Fruit fly (Drosophila melanogaster) whole organism, embryonic: Measurements from ENCODE around the gene CG43229.
A peak's percentile ranks its signal among the peaks of the same experiment; 100 is the strongest.

ENCODE experiments used
- Atf3 ChIP-seq: fragments of 200-800 bp; sonication (Bioruptor generic); optimal IDR thresholded peaks from 3 replicates; lab custom pipeline; 2016; ENCODE audit warnings: missing biosample characterization, missing genetic modification characterization
- CG10209 ChIP-seq: fragments of 200-800 bp; sonication (Bioruptor generic); optimal IDR thresholded peaks from 3 replicates; lab custom pipeline; 2017; ENCODE audit warnings: missing biosample characterization, mild to moderate bottlenecking, missing genetic modification characterization, missing genetic modification reagents
- CG1024 ChIP-seq: fragments of 200-800 bp; sonication (Bioruptor generic); IDR thresholded peaks from 2 replicates; pipeline ENCODE4 v1.3.6; 2022; ENCODE audit warnings: missing biosample characterization, missing genetic modification characterization
- CG10267 ChIP-seq: fragments of 200-800 bp; sonication (Bioruptor generic); optimal IDR thresholded peaks from 2 replicates; lab custom pipeline; 2018; ENCODE audit warnings: missing biosample characterization, mild to moderate bottlenecking, missing genetic modification characterization, moderate library complexity
- CG10543 ChIP-seq: fragments of 200-800 bp; sonication (Bioruptor generic); optimal IDR thresholded peaks from 3 replicates; lab custom pipeline; 2017; ENCODE audit warnings: missing biosample characterization, mild to moderate bottlenecking, missing genetic modification characterization, moderate library complexity
- CG10654 ChIP-seq: fragments of 200-800 bp; sonication (Bioruptor generic); optimal IDR thresholded peaks from 2 replicates; lab custom pipeline; 2016; ENCODE audit warnings: missing biosample characterization, missing genetic modification characterization
- CG12769 ChIP-seq: fragments of 200-800 bp; sonication (Bioruptor generic); optimal IDR thresholded peaks from 2 replicates; lab custom pipeline; 2019; ENCODE audit warnings: missing biosample characterization, mild to moderate bottlenecking, missing genetic modification characterization, moderate library complexity
- CG13123 ChIP-seq: fragments of 200-800 bp; sonication (Bioruptor generic); optimal IDR thresholded peaks from 2 replicates; lab custom pipeline; 2016; ENCODE audit warnings: missing biosample characterization, missing genetic modification characterization
- CG14050 ChIP-seq: fragments of 200-800 bp; sonication (Bioruptor generic); IDR thresholded peaks from 3 replicates; pipeline ENCODE4 v1.3.6; 2022; ENCODE audit warnings: missing biosample characterization, missing genetic modification characterization
- CG14441 ChIP-seq: fragments of 200-800 bp; sonication (Bioruptor generic); IDR thresholded peaks from 2 replicates; pipeline ENCODE4 v1.3.6; 2022; ENCODE audit warnings: missing biosample characterization, missing genetic modification characterization
- CG15479 ChIP-seq: fragments of 200-800 bp; sonication (Bioruptor generic); optimal IDR thresholded peaks from 3 replicates; lab custom pipeline; 2019; ENCODE audit warnings: missing biosample characterization, mild to moderate bottlenecking, missing genetic modification characterization, moderate library complexity
- CG16863 ChIP-seq: fragments of 200-800 bp; sonication (Bioruptor generic); optimal IDR thresholded peaks from 3 replicates; lab custom pipeline; 2016; ENCODE audit warnings: missing biosample characterization, missing genetic modification characterization
- CG17829 ChIP-seq: fragments of 200-800 bp; optimal IDR thresholded peaks from 2 replicates; lab custom pipeline; 2019; ENCODE audit warnings: missing biosample characterization, mild to moderate bottlenecking, missing genetic modification characterization, moderate library complexity
- CG18262 ChIP-seq: fragments of 200-800 bp; optimal IDR thresholded peaks from 3 replicates; lab custom pipeline; 2019; ENCODE audit warnings: missing biosample characterization, mild to moderate bottlenecking, missing genetic modification characterization, moderate library complexity
- CG2116 ChIP-seq: fragments of 200-800 bp; sonication (Bioruptor generic); optimal IDR thresholded peaks from 3 replicates; lab custom pipeline; 2018; ENCODE audit warnings: missing biosample characterization, mild to moderate bottlenecking, missing genetic modification characterization
- CG3281 ChIP-seq: fragments of 200-800 bp; sonication (Bioruptor generic); optimal IDR thresholded peaks from 3 replicates; lab custom pipeline; 2017; ENCODE audit warnings: missing biosample characterization, mild to moderate bottlenecking, missing genetic modification characterization
- CG3407 ChIP-seq: fragments of 200-800 bp; sonication (Bioruptor generic); optimal IDR thresholded peaks from 2 replicates; lab custom pipeline; 2018; ENCODE audit warnings: missing biosample characterization, mild to moderate bottlenecking, missing genetic modification characterization
- CG4854 ChIP-seq: fragments of 200-800 bp; sonication (Bioruptor generic); optimal IDR thresholded peaks from 2 replicates; lab custom pipeline; 2016; ENCODE audit warnings: missing biosample characterization, missing genetic modification characterization, inconsistent platforms
- CG7556 ChIP-seq: fragments of 200-800 bp; sonication (Bioruptor generic); optimal IDR thresholded peaks from 2 replicates; lab custom pipeline; 2017; ENCODE audit warnings: missing biosample characterization, mild to moderate bottlenecking, missing genetic modification characterization
- CG8388 ChIP-seq: fragments of 200-800 bp; sonication (Bioruptor generic); optimal IDR thresholded peaks from 2 replicates; lab custom pipeline; 2019; ENCODE audit warnings: missing biosample characterization, mild to moderate bottlenecking, missing genetic modification characterization, moderate library complexity
- Dbx ChIP-seq: fragments of 200-800 bp; sonication (Bioruptor generic); IDR thresholded peaks from 3 replicates; pipeline ENCODE4 v1.3.6; 2022; ENCODE audit warnings: missing biosample characterization, missing genetic modification characterization
- Deaf1 ChIP-seq: fragments of 200-800 bp; optimal IDR thresholded peaks from 3 replicates; lab custom pipeline; 2019; ENCODE audit warnings: missing biosample characterization, mild to moderate bottlenecking, missing genetic modification characterization, moderate library complexity
- Gsc ChIP-seq: fragments of 200-800 bp; sonication (Bioruptor generic); IDR thresholded peaks from 2 replicates; pipeline ENCODE4 v1.3.6; 2022; ENCODE audit warnings: missing biosample characterization, missing genetic modification characterization
- Gug ChIP-seq: fragments of 200-800 bp; sonication (Bioruptor generic); IDR thresholded peaks from 4 replicates; pipeline ENCODE4 v1.3.6; 2022; ENCODE audit warnings: missing biosample characterization, missing genetic modification characterization
- HmgD ChIP-seq: fragments of 200-800 bp; sonication (Bioruptor generic); optimal IDR thresholded peaks from 3 replicates; lab custom pipeline; 2016; ENCODE audit warnings: missing biosample characterization, missing genetic modification characterization
- Mad ChIP-seq: fragments of 200-800 bp; sonication (Bioruptor generic); optimal IDR thresholded peaks from 2 replicates; lab custom pipeline; 2016; ENCODE audit warnings: missing biosample characterization, missing genetic modification characterization
- Med ChIP-seq: fragments of 200-800 bp; sonication (Bioruptor generic); peaks from one replicate; lab custom pipeline; 2016; ENCODE audit warnings: missing biosample characterization, missing genetic modification characterization, mild to moderate bottlenecking, inconsistent platforms, moderate library complexity
- Mes4 ChIP-seq: fragments of 200-800 bp; sonication (Bioruptor generic); optimal IDR thresholded peaks from 2 replicates; lab custom pipeline; 2016; ENCODE audit warnings: missing biosample characterization, missing genetic modification characterization
- Sox100B ChIP-seq: fragments of 200-800 bp; sonication (Bioruptor generic); optimal IDR thresholded peaks from 3 replicates; lab custom pipeline; 2018; ENCODE audit warnings: missing biosample characterization, mild to moderate bottlenecking, missing genetic modification characterization
- Trl ChIP-seq, 3 experiments: fragments of >200 bp in 2 of 3; fragments of 200-800 bp in 1 of 3; sonication (Bioruptor generic) in 1 of 3; optimal IDR thresholded peaks; 2 replicates in 1 of 3; 3 replicates in 2 of 3; lab custom pipeline; 2016 to 2017; ENCODE audit warnings: missing biosample characterization in 1 of 3, missing genetic modification characterization in 1 of 3
- Xbp1 ChIP-seq: fragments of 200-800 bp; sonication (Bioruptor generic); optimal IDR thresholded peaks from 3 replicates; lab custom pipeline; 2016; ENCODE audit warnings: missing biosample characterization, mild to moderate bottlenecking, missing genetic modification characterization
- abd-A ChIP-seq: fragments of 200-800 bp; sonication (Bioruptor generic); optimal IDR thresholded peaks from 3 replicates; lab custom pipeline; 2019; ENCODE audit warnings: missing biosample characterization, mild to moderate bottlenecking, missing genetic modification characterization, moderate library complexity
- cas ChIP-seq: fragments of 200-800 bp; sonication (Bioruptor generic); IDR thresholded peaks from 2 replicates; pipeline ENCODE4 v1.3.6; 2022; ENCODE audit warnings: missing biosample characterization, missing genetic modification characterization
- croc ChIP-seq: fragments of 200-800 bp; sonication (Bioruptor generic); conservative IDR thresholded peaks from 3 replicates; pipeline ENCODE4 v1.3.6; 2022; ENCODE audit warnings: missing biosample characterization, missing genetic modification characterization
- danr ChIP-seq: fragments of 200-800 bp; sonication (Bioruptor generic); IDR thresholded peaks from 2 replicates; pipeline ENCODE4 v1.3.6; 2022; ENCODE audit warnings: missing biosample characterization, missing genetic modification characterization
- gcm ChIP-seq: fragments of 200-800 bp; sonication (Bioruptor generic); optimal IDR thresholded peaks from 2 replicates; lab custom pipeline; 2019; ENCODE audit warnings: missing biosample characterization, mild to moderate bottlenecking, missing genetic modification characterization, moderate library complexity
- grau ChIP-seq: fragments of 200-800 bp; optimal IDR thresholded peaks from 3 replicates; lab custom pipeline; 2019; ENCODE audit warnings: missing biosample characterization, mild to moderate bottlenecking, missing genetic modification characterization, moderate library complexity
- hth ChIP-seq: fragments of >200 bp; optimal IDR thresholded peaks from 2 replicates; lab custom pipeline; 2017; ENCODE audit warnings: inconsistent platforms
- kah ChIP-seq: fragments of 200-800 bp; sonication (Bioruptor generic); optimal IDR thresholded peaks from 2 replicates; lab custom pipeline; 2018; ENCODE audit warnings: missing biosample characterization, mild to moderate bottlenecking, missing genetic modification characterization
- kay ChIP-seq: fragments of 200-800 bp; sonication (Bioruptor generic); optimal IDR thresholded peaks from 2 replicates; lab custom pipeline; 2016; ENCODE audit warnings: missing biosample characterization, missing genetic modification characterization
- mld ChIP-seq: fragments of 200-800 bp; sonication (Bioruptor generic); IDR thresholded peaks from 3 replicates; pipeline ENCODE4 v1.3.6; 2022; ENCODE audit warnings: missing biosample characterization, missing genetic modification characterization; ENCODE audit not compliant: partially characterized antibody
- prd ChIP-seq, 3 experiments: fragments of >200 bp in 2 of 3; fragments of 200-800 bp in 1 of 3; sonication (Bioruptor generic) in 1 of 3; optimal IDR thresholded peaks in 2 of 3; IDR thresholded peaks in 1 of 3; 2 replicates in 2 of 3; 3 replicates in 1 of 3; pipeline versions ENCODE4 v1.3.6 to Lab custom; 2017 to 2022; ENCODE audit warnings: missing biosample characterization in 1 of 3, missing genetic modification characterization in 1 of 3
- salm ChIP-seq: fragments of 200-800 bp; sonication (Bioruptor generic); optimal IDR thresholded peaks from 2 replicates; lab custom pipeline; 2018; ENCODE audit warnings: missing biosample characterization, mild to moderate bottlenecking, missing genetic modification characterization
- sd ChIP-seq: fragments of 200-800 bp; sonication (Bioruptor generic); optimal IDR thresholded peaks from 3 replicates; lab custom pipeline; 2018; ENCODE audit warnings: missing biosample characterization, mild to moderate bottlenecking, missing genetic modification characterization, moderate library complexity
- sim ChIP-seq: fragments of 200-800 bp; sonication (Bioruptor generic); IDR thresholded peaks from 2 replicates; pipeline ENCODE4 v1.3.6; 2022; ENCODE audit warnings: missing biosample characterization, missing genetic modification characterization
- sima ChIP-seq: fragments of 200-800 bp; sonication (Bioruptor generic); optimal IDR thresholded peaks from 2 replicates; lab custom pipeline; 2016; ENCODE audit warnings: missing biosample characterization, missing genetic modification characterization
- sr ChIP-seq: fragments of 200-800 bp; sonication (Bioruptor generic); IDR thresholded peaks from 3 replicates; pipeline ENCODE4 v1.3.6; 2022; ENCODE audit warnings: missing biosample characterization, missing genetic modification characterization
- twi ChIP-seq: fragments of 200-800 bp; optimal IDR thresholded peaks from 2 replicates; lab custom pipeline; 2019; ENCODE audit warnings: missing biosample characterization, mild to moderate bottlenecking, missing genetic modification characterization, moderate library complexity
- vvl ChIP-seq: fragments of 200-800 bp; sonication (Bioruptor generic); IDR thresholded peaks from 2 replicates; pipeline ENCODE4 v1.3.6; 2022; ENCODE audit warnings: missing biosample characterization, missing genetic modification characterization

Gene CG43229

dm6 chrX:18114770-18115169 lies 23.6 kb upstream of the CG43229 start (continued):
- TF ChIP-seq abd-A (no peak), Trl (optimal IDR thresholded peaks at IDR 0.05; lab: Kevin White, UChicago) (peak in 1 of 2 experiments; percentile 19), Trl (GFP tag; optimal IDR thresholded peaks at IDR 0.05; lab: Kevin White, UChicago) (no peak), gcm (GFP tag; lab: Kevin White, UChicago) (no peak), CG17829 (tag; lab: Kevin White, UChicago) (no peak), Mad (GFP tag; lab: Kevin White, UChicago) (no peak), croc (GFP tag; lab: Robert Waterston, UW) (no peak), sima (GFP tag; lab: Kevin White, UChicago) (no peak), grau (tag; lab: Kevin White, UChicago) (no peak), Gsc (no peak), CG10267 (tag; lab: Kevin White, UChicago) (no peak), Xbp1 (GFP tag; lab: Kevin White, UChicago) (no peak), CG10209 (GFP tag; lab: Kevin White, UChicago) (no peak), CG8388 (GFP tag; lab: Kevin White, UChicago) (no peak), Gug (no peak), Sox100B (GFP tag; lab: Kevin White, UChicago) (no peak), CG14441 (no peak)

DNA sequence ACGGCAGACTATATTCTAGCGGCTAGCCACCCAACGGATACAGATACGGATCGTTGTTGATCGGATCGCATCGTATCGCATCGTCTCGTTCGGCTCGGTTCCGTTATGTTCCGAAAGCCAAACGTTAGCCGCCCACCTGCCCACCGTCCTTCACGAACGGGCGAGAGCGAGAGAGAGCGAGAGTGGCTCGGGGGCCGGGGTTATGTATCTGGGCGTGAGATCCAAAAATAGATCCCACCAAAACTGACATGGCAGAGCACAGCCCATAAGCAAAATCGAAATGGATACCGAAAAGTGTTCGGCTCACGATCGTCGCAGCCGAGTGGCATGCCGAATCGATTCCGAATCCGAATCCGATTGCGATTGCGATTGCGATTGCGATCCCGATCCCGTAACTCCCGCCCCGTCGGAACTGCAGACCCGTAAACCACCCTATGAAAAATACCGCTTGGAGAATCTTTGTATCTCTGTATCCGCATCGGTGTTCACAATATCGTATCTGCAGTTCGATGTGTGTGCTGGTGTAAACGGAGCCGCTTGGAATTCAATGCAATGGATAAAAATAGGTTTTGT lies 21.4 kb upstream of the CG43229 start, which contains the start of gene wupA:
wupA (minus strand) TSS at position 112 of the 573 bp plus-strand sequence.
- TF ChIP-seq CG4854 (GFP tag; lab: Kevin White, UChicago) (no peak), sd (tag; lab: Kevin White, UChicago) (peak; percentile 43), CG2116 (GFP tag; lab: Kevin White, UChicago) (no peak), prd (optimal IDR thresholded peaks at IDR 0.05; lab: Kevin White, UChicago) (no peak), prd (GFP tag; IDR thresholded peaks at IDR 0.05; lab: Robert Waterston, UW) (no peak), kay (no peak), CG10543 (GFP tag; lab: Kevin White, UChicago) (peak; percentile 41), Dbx (0 out of 3 replicates have a peak, but pooled peaks have one; percentile 18), sr (GFP tag; lab: Robert Waterston, UW) (peak; percentile 95), CG16863 (GFP tag; lab: Kevin White, UChicago) (no peak), CG14050 (no peak), hth (lab: Kevin White, UChicago) (no peak), CG3281 (GFP tag; lab: Kevin White, UChicago) (no peak), CG12769 (tag; lab: Kevin White, UChicago) (peak; percentile 93), CG15479 (GFP tag; lab: Kevin White, UChicago) (no peak), twi (tag; lab: Kevin White, UChicago) (no peak), CG13123 (GFP tag; lab: Kevin White, UChicago) (no peak), Deaf1 (tag; lab: Kevin White, UChicago) (peak; percentile 97), CG7556 (GFP tag; lab: Kevin White, UChicago) (no peak), CG1024 (GFP tag; lab: Robert Waterston, UW) (no peak), salm (tag; lab: Kevin White, UChicago) (no peak), CG10654 (GFP tag; lab: Kevin White, UChicago) (no peak), Trl (optimal IDR thresholded peaks at IDR 0.05; lab: Kevin White, UChicago) (no peak), Trl (GFP tag; optimal IDR thresholded peaks at IDR 0.05; lab: Kevin White, UChicago) (no peak), Gsc (no peak), Mes4 (no peak), CG18262 (tag; lab: Kevin White, UChicago) (no peak), Med (peak; percentile 76), HmgD (GFP tag; lab: Kevin White, UChicago) (no peak), mld (GFP tag; lab: Robert Waterston, UW) (no peak), danr (GFP tag; lab: Robert Waterston, UW) (no peak), CG3407 (GFP tag; lab: Kevin White, UChicago) (no peak), vvl (GFP tag; lab: Robert Waterston, UW) (no peak), sim (GFP tag; lab: Robert Waterston, UW) (no peak), kah (GFP tag; lab: Kevin White, UChicago) (peak; percentile 31), abd-A (no peak), Atf3 (GFP tag; lab: Kevin White, UChicago) (no peak), cas (GFP tag; lab: Robert Waterston, UW) (no peak)
